Worm (Caenorhabditis elegans) whole organism, late embryonic: ENCODE measurements around the gene R10F2.4.

Experiments used
- ama-1 ChIP-seq: fragments of 150-350 bp; optimal IDR thresholded peaks from 2 replicates; lab custom pipeline; 2014
- madf-2 ChIP-seq: sonication (generic microtip); optimal IDR thresholded peaks from 2 replicates; lab custom pipeline; 2017; ENCODE audit warnings: missing genetic modification characterization, missing compliant biosample characterization
- nhr-232 ChIP-seq: sonication (generic microtip); optimal IDR thresholded peaks from 2 replicates; lab custom pipeline; 2016; ENCODE audit warnings: missing genetic modification characterization, missing compliant biosample characterization
- pat-9 ChIP-seq: fragments of 200-800 bp; sonication (Bioruptor generic); optimal IDR thresholded peaks from 2 replicates; lab custom pipeline; 2018; ENCODE audit warnings: mild to moderate bottlenecking, missing genetic modification characterization, moderate library complexity, missing compliant biosample characterization
- pha-2 ChIP-seq: sonication (generic microtip); optimal IDR thresholded peaks from 2 replicates; lab custom pipeline; 2017; ENCODE audit warnings: mild to moderate bottlenecking, missing genetic modification characterization, missing compliant biosample characterization
- pha-4 ChIP-seq: fragments of 150-350 bp; optimal IDR thresholded peaks from 2 replicates; lab custom pipeline; 2018; ENCODE audit warnings: missing biosample characterization, missing genetic modification reagents, missing genetic modification characterization
- sox-2 ChIP-seq: fragments of 200-800 bp; sonication (Bioruptor generic); IDR thresholded peaks from 2 replicates; pipeline ENCODE4 v1.3.6; 2022; ENCODE audit warnings: missing genetic modification reagents, missing genetic modification characterization, missing compliant biosample characterization
- unc-55 ChIP-seq: sonication (generic microtip); optimal IDR thresholded peaks from 2 replicates; lab custom pipeline; 2017; ENCODE audit warnings: missing biosample characterization, missing genetic modification reagents, missing genetic modification characterization

DNA sequence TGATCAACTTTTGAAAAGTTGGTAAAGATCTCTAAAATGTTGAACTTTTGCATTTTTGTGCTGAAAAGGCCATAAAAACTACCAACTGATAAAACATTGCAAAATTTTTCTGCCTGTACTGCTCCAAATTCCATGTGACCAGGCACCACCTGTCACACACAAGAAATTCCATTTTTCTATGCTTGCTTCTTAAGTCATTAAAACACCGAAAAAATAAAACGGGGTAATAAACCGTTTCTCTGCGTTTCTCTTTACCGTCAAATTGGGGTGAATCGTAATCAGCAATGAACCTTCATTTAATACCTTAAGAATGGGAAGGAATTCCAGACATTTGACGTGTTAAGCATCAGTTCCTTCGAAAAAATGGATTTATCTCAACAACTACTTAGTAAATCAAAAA, 52.7 kb downstream of the R10F2.4 start:
- TF ChIP-seq ama-1 (lab: Kevin White, UChicago) = no peak
- TF ChIP-seq unc-55 = no peak
- no peak for TF ChIP-seq nhr-232 (tag; lab: Kevin White, UChicago)
- TF ChIP-seq pha-4 (tag; lab: Kevin White, UChicago) = no peak
- TF ChIP-seq pha-2 (tag; lab: Kevin White, UChicago) = no peak
- no peak for TF ChIP-seq madf-2
- no peak for TF ChIP-seq pat-9 (tag; lab: Kevin White, UChicago)
- no peak for TF ChIP-seq sox-2 (GFP tag; lab: Robert Waterston, UW)
